Worm (Caenorhabditis elegans) whole organism, L1 larva: ENCODE results near the gene his-48.

ENCODE experiments used
- F16B12.6 ChIP-seq: fragments of 150-350 bp; optimal IDR thresholded peaks from 2 replicates; lab custom pipeline; 2014; ENCODE audit warnings: missing biosample characterization, missing genetic modification characterization
- aha-1 ChIP-seq: fragments of 150-350 bp; optimal IDR thresholded peaks from 2 replicates; lab custom pipeline; 2014; ENCODE audit warnings: missing biosample characterization, missing genetic modification characterization
- alr-1 ChIP-seq: fragments of 200-800 bp; sonication (Bioruptor generic); optimal IDR thresholded peaks from 2 replicates; lab custom pipeline; 2018; ENCODE audit warnings: borderline replicate concordance, mild to moderate bottlenecking, missing genetic modification characterization, missing compliant biosample characterization
- blmp-1 ChIP-seq: fragments of 150-350 bp; optimal IDR thresholded peaks from 2 replicates; lab custom pipeline; 2014; ENCODE audit warnings: missing biosample characterization, missing genetic modification characterization
- ceh-63 ChIP-seq: fragments of 200-800 bp; sonication (Bioruptor generic); optimal IDR thresholded peaks from 2 replicates; lab custom pipeline; 2018; ENCODE audit warnings: mild to moderate bottlenecking, missing genetic modification characterization, missing compliant biosample characterization
- ceh-8 ChIP-seq: fragments of 200-800 bp; sonication (Bioruptor generic); optimal IDR thresholded peaks from 2 replicates; lab custom pipeline; 2018; ENCODE audit warnings: mild to moderate bottlenecking, missing genetic modification characterization, moderate library complexity, missing compliant biosample characterization
- ceh-82 ChIP-seq, 3 experiments: fragments of 150-350 bp in 1 of 3; sonication (generic microtip) in 2 of 3; optimal IDR thresholded peaks; 2 replicates each; lab custom pipeline; 2014 to 2017; ENCODE audit warnings: missing biosample characterization in 3 of 3, missing genetic modification characterization in 3 of 3
- ceh-90 ChIP-seq: sonication (generic microtip); optimal IDR thresholded peaks from 2 replicates; lab custom pipeline; 2016; ENCODE audit warnings: missing genetic modification characterization, missing compliant biosample characterization
- ces-1 ChIP-seq: fragments of 150-350 bp; optimal IDR thresholded peaks from 2 replicates; lab custom pipeline; 2014; ENCODE audit warnings: missing biosample characterization, missing genetic modification reagents, missing genetic modification characterization
- dpl-1 ChIP-seq, 3 experiments: fragments of 150-350 bp in 2 of 3; sonication (generic microtip) in 1 of 3; optimal IDR thresholded peaks; 2 replicates each; lab custom pipeline; 2014 to 2017; ENCODE audit warnings: missing biosample characterization in 3 of 3, missing genetic modification characterization in 3 of 3, missing genetic modification reagents in 3 of 3
- dsc-1 ChIP-seq: sonication (generic microtip); optimal IDR thresholded peaks from 2 replicates; lab custom pipeline; 2016; ENCODE audit warnings: mild to moderate bottlenecking, missing genetic modification characterization, missing compliant biosample characterization
- efl-1 ChIP-seq, 4 experiments: fragments of 150-350 bp; optimal IDR thresholded peaks in 3 of 4; peaks in 1 of 4; 1 replicate in 1 of 4; 2 replicates in 3 of 4; lab custom pipeline; 2014; ENCODE audit warnings: missing biosample characterization in 2 of 4, missing genetic modification characterization in 2 of 4, missing genetic modification reagents in 2 of 4
- egl-13 ChIP-seq: sonication (generic microtip); optimal IDR thresholded peaks from 2 replicates; lab custom pipeline; 2016; ENCODE audit warnings: missing genotype, missing genetic modification reagents, missing genetic modification characterization, missing compliant biosample characterization
- elt-2 ChIP-seq: sonication (generic microtip); optimal IDR thresholded peaks from 2 replicates; lab custom pipeline; 2016; ENCODE audit warnings: missing genetic modification characterization, mild to moderate bottlenecking, inconsistent platforms, missing compliant biosample characterization, missing genetic modification reagents
- fkh-10 ChIP-seq: sonication (generic microtip); optimal IDR thresholded peaks from 2 replicates; lab custom pipeline; 2017; ENCODE audit warnings: missing biosample characterization, missing genetic modification reagents, missing genetic modification characterization
- fkh-8 ChIP-seq: sonication (generic microtip); optimal IDR thresholded peaks from 2 replicates; lab custom pipeline; 2016; ENCODE audit warnings: mild to moderate bottlenecking, missing genetic modification characterization, missing compliant biosample characterization
- grh-1 ChIP-seq: fragments of 200-800 bp; sonication (Bioruptor generic); IDR thresholded peaks from 2 replicates; pipeline ENCODE4 v1.3.6; 2022; ENCODE audit warnings: missing genetic modification reagents, missing genetic modification characterization, missing compliant biosample characterization
- hlh-4 ChIP-seq: sonication (generic microtip); optimal IDR thresholded peaks from 2 replicates; lab custom pipeline; 2016; ENCODE audit warnings: mild to moderate bottlenecking, missing genetic modification characterization, missing compliant biosample characterization
- hpl-2 ChIP-seq: fragments of 150-350 bp; optimal IDR thresholded peaks from 2 replicates; lab custom pipeline; 2014; ENCODE audit warnings: missing biosample characterization, missing genetic modification reagents, missing genetic modification characterization
- jun-1 ChIP-seq: fragments of 150-350 bp; optimal IDR thresholded peaks from 2 replicates; lab custom pipeline; 2014; ENCODE audit warnings: missing biosample characterization, missing genetic modification reagents, missing genetic modification characterization
- lin-14 ChIP-seq: fragments of 200-800 bp; sonication (Bioruptor generic); optimal IDR thresholded peaks from 2 replicates; lab custom pipeline; 2018; ENCODE audit warnings: mild to moderate bottlenecking, missing genetic modification characterization, moderate library complexity, missing compliant biosample characterization
- lsy-2 ChIP-seq, 2 experiments: fragments of 150-350 bp; optimal IDR thresholded peaks; 2 replicates each; lab custom pipeline; 2014; ENCODE audit warnings: missing biosample characterization in 2 of 2, missing genetic modification characterization in 2 of 2
- mdl-1 ChIP-seq, 2 experiments: fragments of 150-350 bp; optimal IDR thresholded peaks; 2 replicates each; lab custom pipeline; 2014 to 2017; ENCODE audit warnings: missing biosample characterization in 2 of 2, missing genetic modification characterization in 2 of 2, inconsistent platforms in 1 of 2
- mef-2 ChIP-seq: fragments of 150-350 bp; optimal IDR thresholded peaks from 2 replicates; lab custom pipeline; 2014; ENCODE audit warnings: missing biosample characterization, missing genetic modification characterization
- mep-1 ChIP-seq: fragments of 150-350 bp; optimal IDR thresholded peaks from 2 replicates; lab custom pipeline; 2014; ENCODE audit warnings: missing biosample characterization, missing genetic modification characterization
- nhr-11 ChIP-seq: fragments of 150-350 bp; optimal IDR thresholded peaks from 2 replicates; lab custom pipeline; 2014; ENCODE audit warnings: missing biosample characterization, missing genetic modification characterization
- nhr-237 ChIP-seq: fragments of 150-350 bp; optimal IDR thresholded peaks from 2 replicates; lab custom pipeline; 2014; ENCODE audit warnings: missing biosample characterization, missing genetic modification characterization
- nhr-47 ChIP-seq: sonication (generic microtip); optimal IDR thresholded peaks from 2 replicates; lab custom pipeline; 2016; ENCODE audit warnings: mild to moderate bottlenecking, missing genetic modification characterization, moderate library complexity, missing compliant biosample characterization
- nhr-71 ChIP-seq: sonication (generic microtip); optimal IDR thresholded peaks from 2 replicates; lab custom pipeline; 2016; ENCODE audit warnings: mild to moderate bottlenecking, missing genetic modification characterization, moderate library complexity, missing compliant biosample characterization
- nhr-76 ChIP-seq: sonication (generic microtip); optimal IDR thresholded peaks from 2 replicates; lab custom pipeline; 2017; ENCODE audit warnings: missing biosample characterization, missing genetic modification characterization
- pag-3 ChIP-seq: sonication (generic microtip); optimal IDR thresholded peaks from 2 replicates; lab custom pipeline; 2017; ENCODE audit warnings: missing genetic modification characterization, mild to moderate bottlenecking, missing compliant biosample characterization, antibody characterized with exemption, borderline replicate concordance; ENCODE audit not compliant: insufficient read depth
- rnt-1 ChIP-seq: sonication (generic microtip); optimal IDR thresholded peaks from 2 replicates; lab custom pipeline; 2016; ENCODE audit warnings: mild to moderate bottlenecking, missing genetic modification characterization, moderate library complexity, missing compliant biosample characterization
- skn-1 ChIP-seq: fragments of 150-350 bp; optimal IDR thresholded peaks from 2 replicates; lab custom pipeline; 2014; ENCODE audit warnings: missing biosample characterization, missing genetic modification characterization
- snu-23 ChIP-seq: sonication (generic microtip); optimal IDR thresholded peaks from 2 replicates; lab custom pipeline; 2016; ENCODE audit warnings: missing genetic modification characterization, missing compliant biosample characterization
- sox-4 ChIP-seq: sonication (generic microtip); optimal IDR thresholded peaks from 2 replicates; lab custom pipeline; 2016; ENCODE audit warnings: missing genetic modification characterization, missing compliant biosample characterization
- sup-37 ChIP-seq: fragments of 200-800 bp; sonication (Bioruptor generic); optimal IDR thresholded peaks from 2 replicates; lab custom pipeline; 2018; ENCODE audit warnings: mild to moderate bottlenecking, missing genetic modification characterization, missing compliant biosample characterization
- swsn-7 ChIP-seq: sonication (generic microtip); optimal IDR thresholded peaks from 2 replicates; lab custom pipeline; 2016; ENCODE audit warnings: missing genetic modification characterization, missing compliant biosample characterization
- unc-130 ChIP-seq: fragments of 150-350 bp; optimal IDR thresholded peaks from 2 replicates; lab custom pipeline; 2017; ENCODE audit warnings: missing biosample characterization, missing genetic modification characterization, inconsistent platforms
- unc-30 ChIP-seq: sonication (generic microtip); optimal IDR thresholded peaks from 2 replicates; lab custom pipeline; 2017; ENCODE audit warnings: missing biosample characterization, missing genetic modification characterization
- unc-98 ChIP-seq: fragments of 200-800 bp; sonication (Bioruptor generic); IDR thresholded peaks from 2 replicates; pipeline ENCODE4 v1.3.6; 2022; ENCODE audit warnings: missing genetic modification characterization, missing compliant biosample characterization
- vab-15 ChIP-seq: sonication (generic microtip); optimal IDR thresholded peaks from 2 replicates; lab custom pipeline; 2017; ENCODE audit warnings: missing genotype, mild to moderate bottlenecking, missing genetic modification characterization, missing compliant biosample characterization
- zip-4 ChIP-seq: fragments of 200-800 bp; sonication (Bioruptor generic); optimal IDR thresholded peaks from 2 replicates; lab custom pipeline; 2018; ENCODE audit warnings: mild to moderate bottlenecking, missing genetic modification characterization, moderate library complexity, missing compliant biosample characterization
- ztf-4 ChIP-seq: fragments of 150-350 bp; optimal IDR thresholded peaks from 2 replicates; lab custom pipeline; 2014; ENCODE audit warnings: missing biosample characterization, missing genetic modification characterization

The his-48 gene

ce11 chrIV:11352768-11353167 is 28.2 kb downstream of the his-48 start:
- TF ChIP-seq dsc-1 (tag; lab: Kevin White, UChicago) (no peak), rnt-1 (tag; lab: Kevin White, UChicago) (peak; percentile 37), alr-1 (tag; lab: Kevin White, UChicago) (no peak), zip-4 (GFP tag; lab: Kevin White, UChicago) (no peak), ceh-82 (tag; optimal IDR thresholded peaks at IDR 0.05; lab: Kevin White, UChicago) (no peak), mep-1 (no peak), unc-98 (GFP tag; lab: Robert Waterston, UW) (no peak), nhr-71 (peak; percentile 22), nhr-11 (no peak), blmp-1 (no peak)
- TF ChIP-seq, all 84 proteins: peak for 2

DNA sequence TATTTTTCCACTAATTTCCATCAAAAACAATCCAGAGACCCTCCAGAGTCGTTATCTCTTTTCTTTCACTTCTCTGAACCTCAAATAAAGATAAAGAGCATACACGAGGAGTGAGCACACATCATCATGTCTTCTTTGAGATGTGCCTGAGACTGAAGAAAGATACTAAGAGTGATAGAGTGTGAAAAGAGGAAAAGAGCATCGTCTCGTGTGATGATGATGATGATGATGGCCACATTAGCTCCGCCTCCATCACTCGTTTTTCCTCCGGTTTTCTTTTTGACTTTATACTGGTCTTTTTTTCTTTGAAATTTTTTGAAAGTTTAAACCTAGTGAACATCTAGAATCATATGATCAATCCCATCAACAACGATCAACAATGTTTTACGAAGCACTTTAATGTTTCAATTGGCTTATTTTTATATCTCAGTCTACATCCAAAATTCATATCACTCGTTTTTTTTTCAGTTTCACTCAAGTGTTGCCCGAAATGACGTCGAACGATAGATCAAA is 29.5 kb downstream of the his-48 start, which contains the start of gene T01G1.2:
Gene T01G1.2, plus strand, starts transcription at position 463 of the 513 bp plus-strand sequence.
- peak; percentile 81 for TF ChIP-seq lin-14 (GFP tag; lab: Kevin White, UChicago)
- peak; percentile 4 for TF ChIP-seq pag-3 (tag; lab: Kevin White, UChicago)
- TF ChIP-seq nhr-71, result peak; percentile 73
- TF ChIP-seq nhr-76, result no peak
- TF ChIP-seq fkh-8 (tag; lab: Kevin White, UChicago), result no peak
- TF ChIP-seq ceh-63 (GFP tag; lab: Kevin White, UChicago), result no peak
- TF ChIP-seq dpl-1 (GFP tag; optimal IDR thresholded peaks at IDR 0.05; lab: Kevin White, UChicago), result peak in 1 of 3 experiments; percentile 6
- TF ChIP-seq elt-2 (tag; lab: Kevin White, UChicago), result no peak
- peak; percentile 47 for TF ChIP-seq skn-1 (tag; lab: Kevin White, UChicago)
- TF ChIP-seq nhr-237 (tag; lab: Kevin White, UChicago), result no peak
- peak; percentile 32 to 56 for TF ChIP-seq lsy-2 (tag; optimal IDR thresholded peaks at IDR 0.05; lab: Kevin White, UChicago)
- TF ChIP-seq ceh-82 (tag; optimal IDR thresholded peaks at IDR 0.05; lab: Kevin White, UChicago), result no peak
- TF ChIP-seq mef-2, result peak; percentile 7
- TF ChIP-seq grh-1 (GFP tag; lab: Robert Waterston, UW), result no peak
- TF ChIP-seq ceh-8 (GFP tag; lab: Kevin White, UChicago), result no peak
- peak; percentile 61 for TF ChIP-seq rnt-1 (tag; lab: Kevin White, UChicago)
- peak; percentile 31 for TF ChIP-seq unc-130 (tag; lab: Kevin White, UChicago)
- TF ChIP-seq swsn-7 (tag; lab: Kevin White, UChicago), result peak; percentile 15
- TF ChIP-seq snu-23 (GFP tag; lab: Kevin White, UChicago), result peak; percentile 22
- peak; percentile 42 for TF ChIP-seq dsc-1 (tag; lab: Kevin White, UChicago)
- peak; percentile 15 for TF ChIP-seq egl-13 (tag; lab: Kevin White, UChicago)
- TF ChIP-seq nhr-47, result peak; percentile 39
- peak in 1 of 2 experiments; percentile 25 for TF ChIP-seq mdl-1 (tag; optimal IDR thresholded peaks at IDR 0.05; lab: Kevin White, UChicago)

- TF ChIP-seq hpl-2 (GFP tag; lab: Kevin White, UChicago) (no peak), fkh-10 (GFP tag; lab: Kevin White, UChicago) (no peak), dsc-1 (tag; lab: Kevin White, UChicago) (no peak), ztf-4 (tag; lab: Kevin White, UChicago) (no peak), elt-2 (tag; lab: Kevin White, UChicago) (no peak), unc-130 (tag; lab: Kevin White, UChicago) (no peak), hlh-4 (no peak), blmp-1 (no peak), vab-15 (no peak), ceh-90 (tag; lab: Kevin White, UChicago) (no peak), jun-1 (tag; lab: Kevin White, UChicago) (no peak), sup-37 (GFP tag; lab: Kevin White, UChicago) (no peak), efl-1 (optimal IDR thresholded peaks at IDR 0.05; lab: Kevin White, UChicago) (no peak), efl-1 (GFP tag; optimal IDR thresholded peaks at IDR 0.05 in 1 of 2; lab: Kevin White, UChicago) (no peak), unc-30 (tag; lab: Kevin White, UChicago) (no peak), sox-4 (tag; lab: Kevin White, UChicago) (no peak), ces-1 (GFP tag; lab: Kevin White, UChicago) (no peak), F16B12.6 (no peak), aha-1 (tag; lab: Kevin White, UChicago) (no peak)
Measured at ce11 chrIV:11359769-11360168, 35.2 kb downstream of the his-48 start, which contains the start of gene klp-12. klp-12 (minus strand) TSS chrIV:11359869.
